Worm (Caenorhabditis elegans) whole organism, midembryonic: ENCODE data around the gene lec-5.

ENCODE experiments used
- T22C8.4 ChIP-seq: fragments of 200-800 bp; sonication (Bioruptor generic); IDR thresholded peaks from 2 replicates; pipeline ENCODE4 v1.3.6; 2022; ENCODE audit warnings: missing genetic modification characterization, missing compliant biosample characterization
- cog-1 ChIP-seq: sonication (generic microtip); optimal IDR thresholded peaks from 2 replicates; lab custom pipeline; 2016; ENCODE audit warnings: missing genetic modification characterization, missing compliant biosample characterization
- flt-1 ChIP-seq: fragments of 200-800 bp; sonication (Bioruptor generic); IDR thresholded peaks from 2 replicates; pipeline ENCODE4 v1.3.6; 2022; ENCODE audit warnings: missing genetic modification characterization, missing compliant biosample characterization
- klf-2 ChIP-seq: fragments of 200-800 bp; sonication (Bioruptor generic); conservative IDR thresholded peaks from 2 replicates; pipeline ENCODE4 v1.3.6; 2022; ENCODE audit warnings: missing genetic modification reagents, missing genetic modification characterization, missing compliant biosample characterization
- med-1 ChIP-seq: sonication (generic microtip); optimal IDR thresholded peaks from 2 replicates; lab custom pipeline; 2017; ENCODE audit warnings: missing genetic modification characterization, mild to moderate bottlenecking, missing compliant biosample characterization, antibody characterized with exemption, missing genetic modification reagents; ENCODE audit not compliant: insufficient read depth
- ref-1 ChIP-seq: fragments of 200-800 bp; sonication (Bioruptor generic); conservative IDR thresholded peaks from 2 replicates; pipeline ENCODE4 v1.3.6; 2022; ENCODE audit warnings: missing genetic modification reagents, missing genetic modification characterization, missing compliant biosample characterization
- tab-1 ChIP-seq: fragments of 200-800 bp; sonication (Bioruptor generic); IDR thresholded peaks from 2 replicates; pipeline ENCODE4 v1.3.6; 2022; ENCODE audit warnings: missing genetic modification characterization, missing compliant biosample characterization
- ztf-23 ChIP-seq: fragments of 200-800 bp; sonication (Bioruptor generic); IDR thresholded peaks from 2 replicates; pipeline ENCODE4 v1.3.6; 2022; ENCODE audit warnings: missing genetic modification reagents, missing genetic modification characterization, missing compliant biosample characterization
- ztf-29 ChIP-seq: fragments of 200-800 bp; sonication (Bioruptor generic); IDR thresholded peaks from 2 replicates; pipeline ENCODE4 v1.3.6; 2022; ENCODE audit warnings: missing genetic modification reagents, missing genetic modification characterization, missing compliant biosample characterization

Gene lec-5

ce11 chrII:5806563-5806962 is 34.3 kb downstream of the lec-5 start:
- TF ChIP-seq tab-1 (no peak), klf-2 (GFP tag; lab: Robert Waterston, UW) (no peak), ztf-23 (GFP tag; lab: Robert Waterston, UW) (no peak), med-1 (GFP tag; lab: Kevin White, UChicago) (no peak), cog-1 (no peak), T22C8.4 (GFP tag; lab: Robert Waterston, UW) (no peak), ztf-29 (GFP tag; lab: Robert Waterston, UW) (no peak), ref-1 (GFP tag; lab: Robert Waterston, UW) (no peak), flt-1 (GFP tag; lab: Robert Waterston, UW) (no peak)

ce11 chrII:5805303-5805702 is 35.6 kb downstream of the lec-5 start, which contains the start of gene K05F1.10:
TSS of gene K05F1.10 (minus strand) at chrII:5805473.
- TF ChIP-seq ztf-29 (GFP tag; lab: Robert Waterston, UW): no peak
- no peak for TF ChIP-seq ref-1 (GFP tag; lab: Robert Waterston, UW)
- no peak for TF ChIP-seq T22C8.4 (GFP tag; lab: Robert Waterston, UW)
- no peak for TF ChIP-seq tab-1

- TF ChIP-seq med-1 (GFP tag; lab: Kevin White, UChicago) (no peak), ztf-23 (GFP tag; lab: Robert Waterston, UW) (no peak), tab-1 (no peak), cog-1 (no peak), klf-2 (GFP tag; lab: Robert Waterston, UW) (no peak), ztf-29 (GFP tag; lab: Robert Waterston, UW) (no peak), T22C8.4 (GFP tag; lab: Robert Waterston, UW) (no peak), ref-1 (GFP tag; lab: Robert Waterston, UW) (no peak), flt-1 (GFP tag; lab: Robert Waterston, UW) (no peak)
Observed at ce11 chrII:5804288-5804687, 36.6 kb downstream of the lec-5 start.

ce11 chrII:5801075-5801474 is 39.8 kb downstream of the lec-5 start, which contains the start of the genes K05F1.9 and K05F1.1:
TSS of gene K05F1.9 (minus strand) at chrII:5801175.
TSS of gene K05F1.1 (plus strand) at chrII:5801382.
- no peak for TF ChIP-seq tab-1
- TF ChIP-seq cog-1: no peak

- no peak for TF ChIP-seq ref-1 (GFP tag; lab: Robert Waterston, UW)
- TF ChIP-seq ztf-23 (GFP tag; lab: Robert Waterston, UW): no peak
- TF ChIP-seq klf-2 (GFP tag; lab: Robert Waterston, UW): no peak
- no peak for TF ChIP-seq ztf-29 (GFP tag; lab: Robert Waterston, UW)
- TF ChIP-seq T22C8.4 (GFP tag; lab: Robert Waterston, UW): no peak
- TF ChIP-seq med-1 (GFP tag; lab: Kevin White, UChicago): no peak
- no peak for TF ChIP-seq flt-1 (GFP tag; lab: Robert Waterston, UW)
- no peak for TF ChIP-seq cog-1
- no peak for TF ChIP-seq tab-1
Observed at ce11 chrII:5799553-5799952, 41.4 kb downstream of the lec-5 start, which contains the start of gene K05F1.8. TSS of gene K05F1.8 (minus strand) at chrII:5799653.

- TF ChIP-seq T22C8.4 (GFP tag; lab: Robert Waterston, UW) (no peak), klf-2 (GFP tag; lab: Robert Waterston, UW) (no peak), tab-1 (no peak), ztf-23 (GFP tag; lab: Robert Waterston, UW) (no peak), ztf-29 (GFP tag; lab: Robert Waterston, UW) (no peak), ref-1 (GFP tag; lab: Robert Waterston, UW) (no peak), cog-1 (no peak), flt-1 (GFP tag; lab: Robert Waterston, UW) (no peak), med-1 (GFP tag; lab: Kevin White, UChicago) (no peak)
Observed at ce11 chrII:5797348-5797977, 43.4 kb downstream of the lec-5 start, which contains the start of the genes msp-63 and msp-142. TSS of gene msp-63 (minus strand) at chrII:5797448. TSS of gene msp-142 (plus strand) at chrII:5797927.

ce11 chrII:5794195-5794594 is 46.7 kb downstream of the lec-5 start, which contains the start of gene acdh-8:
TSS of gene acdh-8 (plus strand) at chrII:5794495.
- no peak for TF ChIP-seq T22C8.4 (GFP tag; lab: Robert Waterston, UW)
- no peak for TF ChIP-seq ztf-29 (GFP tag; lab: Robert Waterston, UW)
- TF ChIP-seq tab-1: no peak
- TF ChIP-seq med-1 (GFP tag; lab: Kevin White, UChicago): no peak
- no peak for TF ChIP-seq ref-1 (GFP tag; lab: Robert Waterston, UW)
- no peak for TF ChIP-seq ztf-23 (GFP tag; lab: Robert Waterston, UW)
- no peak for TF ChIP-seq klf-2 (GFP tag; lab: Robert Waterston, UW)
- TF ChIP-seq cog-1: no peak
- no peak for TF ChIP-seq flt-1 (GFP tag; lab: Robert Waterston, UW)

- TF ChIP-seq ztf-23 (GFP tag; lab: Robert Waterston, UW) (no peak), cog-1 (no peak), ztf-29 (GFP tag; lab: Robert Waterston, UW) (no peak), flt-1 (GFP tag; lab: Robert Waterston, UW) (no peak), med-1 (GFP tag; lab: Kevin White, UChicago) (no peak), klf-2 (GFP tag; lab: Robert Waterston, UW) (no peak), ref-1 (GFP tag; lab: Robert Waterston, UW) (no peak), tab-1 (no peak), T22C8.4 (GFP tag; lab: Robert Waterston, UW) (no peak)
Observed at ce11 chrII:5792490-5792889, 48.4 kb downstream of the lec-5 start, which contains the start of gene K05F1.14. TSS of gene K05F1.14 (minus strand) at chrII:5792590.

- TF ChIP-seq ref-1 (GFP tag; lab: Robert Waterston, UW): no peak
- TF ChIP-seq ztf-29 (GFP tag; lab: Robert Waterston, UW): no peak
- no peak for TF ChIP-seq T22C8.4 (GFP tag; lab: Robert Waterston, UW)
- TF ChIP-seq ztf-23 (GFP tag; lab: Robert Waterston, UW): no peak
- no peak for TF ChIP-seq med-1 (GFP tag; lab: Kevin White, UChicago)
Observed at ce11 chrII:5790313-5790773, 50.6 kb downstream of the lec-5 start, which contains the start of gene lect-2. TSS of gene lect-2 (plus strand) at chrII:5790723.
